Fruit fly (Drosophila melanogaster): ENCODE results near the gene Cp15.

Cp15 gene

dm6 chr3L:8765493-8765892, 37.2 kb downstream of the Cp15 start (continued):
- TF ChIP-seq repo (GFP tag; optimal IDR thresholded peaks at IDR 0.05) (no peak), peb (GFP tag; IDR thresholded peaks at IDR 0.05) (peak; percentile 65), gsb-n (tag; optimal IDR thresholded peaks at IDR 0.05) (peak; percentile 77), HLH54F (GFP tag; optimal IDR thresholded peaks at IDR 0.05) (no peak), ase (GFP tag; IDR thresholded peaks at IDR 0.05) (peak; percentile 31; the same call in 2 of the 3 replicates), CG32772 (GFP tag; IDR thresholded peaks at IDR 0.05) (peak; percentile 53), grn (GFP tag; optimal IDR thresholded peaks at IDR 0.05) (no peak), CG3726 (GFP tag; IDR thresholded peaks at IDR 0.05) (peak; percentile 7; the same call in 1 of the 3 replicates), CG4730 (GFP tag; IDR thresholded peaks at IDR 0.05) (peak; percentile 8; the same call in 1 of the 2 replicates), bcd (GFP tag; optimal IDR thresholded peaks at IDR 0.05) (no peak), CG1024 (GFP tag; IDR thresholded peaks at IDR 0.05) (peak; percentile 62), Optix (GFP tag; IDR thresholded peaks at IDR 0.05) (peak; percentile 54; the same call in 1 of the 3 replicates), CG8924 (tag; optimal IDR thresholded peaks at IDR 0.05) (no peak), CG31441 (GFP tag; IDR thresholded peaks at IDR 0.05) (peak; percentile 82; the same call in 1 of the 2 replicates), CG5953 (GFP tag; IDR thresholded peaks at IDR 0.05) (peak; percentile 59), lab (GFP tag; optimal IDR thresholded peaks at IDR 0.05) (no peak), Nf-YA (GFP tag; IDR thresholded peaks at IDR 0.05) (peak; percentile 19; the same call in 1 of the 2 replicates), Doc2 (GFP tag; IDR thresholded peaks at IDR 0.05) (no peak), CG8765 (GFP tag; IDR thresholded peaks at IDR 0.05) (peak; percentile 18; the same call in 1 of the 2 replicates), ci (GFP tag; IDR thresholded peaks at IDR 0.05) (peak; percentile 88), tgo (GFP tag; IDR thresholded peaks at IDR 0.05) (peak; percentile 6), croc (GFP tag; conservative IDR thresholded peaks at IDR 0.05) (peak; percentile 12), CG2889 (GFP tag; IDR thresholded peaks at IDR 0.05) (0 out of 3 replicates have a peak, but pooled peaks have one; percentile 37), CG7372 (GFP tag; IDR thresholded peaks at IDR 0.05) (0 out of 2 replicates have a peak, but pooled peaks have one; percentile 5), CG14050 (GFP tag; IDR thresholded peaks at IDR 0.05) (peak; percentile 37; the same call in 2 of the 3 replicates), sim (GFP tag; IDR thresholded peaks at IDR 0.05) (peak; percentile 72; the same call in 1 of the 2 replicates), ranshi (GFP tag; IDR thresholded peaks at IDR 0.05) (peak; percentile 42), esg (GFP tag; conservative IDR thresholded peaks at IDR 0.05) (peak; percentile 14; the same call in 1 of the 2 replicates), Oaz (GFP tag; IDR thresholded peaks at IDR 0.05) (peak; percentile 14), CG30431 (GFP tag; optimal IDR thresholded peaks at IDR 0.05) (no peak), pan (optimal IDR thresholded peaks at IDR 0.05) (no peak), pan (GFP tag; optimal IDR thresholded peaks at IDR 0.05 in 1 of 2, IDR thresholded peaks at IDR 0.05 in 1 of 2) (peak in 1 of 2 experiments; percentile 35), psq (GFP tag; optimal IDR thresholded peaks at IDR 0.05) (no peak), CG1529 (GFP tag; optimal IDR thresholded peaks at IDR 0.05) (no peak), CG12744 (GFP tag; optimal IDR thresholded peaks at IDR 0.05) (no peak), CG4360 (GFP tag; IDR thresholded peaks at IDR 0.05) (0 out of 2 replicates have a peak, but pooled peaks have one; percentile 4), fu2 (GFP tag; optimal IDR thresholded peaks at IDR 0.05) (no peak), CG32532 (GFP tag; IDR thresholded peaks at IDR 0.05) (0 out of 2 replicates have a peak, but pooled peaks have one; percentile 4), cg (GFP tag; optimal IDR thresholded peaks at IDR 0.05) (peak; percentile 10), al (GFP tag; IDR thresholded peaks at IDR 0.05) (no peak), MTF-1 (GFP tag; optimal IDR thresholded peaks at IDR 0.05; ENCODE audit: borderline replicate concordance) (peak; percentile 51), Ravus (GFP tag; IDR thresholded peaks at IDR 0.05) (peak; percentile 6; the same call in 1 of the 2 replicates), maf-S (GFP tag; optimal IDR thresholded peaks at IDR 0.05) (no peak), Hmx (GFP tag; optimal IDR thresholded peaks at IDR 0.05) (no peak), Ptx1 (GFP tag; IDR thresholded peaks at IDR 0.05) (peak; percentile 12), ara (GFP tag; IDR thresholded peaks at IDR 0.05) (peak; percentile 65; the same call in 1 of the 2 replicates), CG15696 (tag; optimal IDR thresholded peaks at IDR 0.05) (peak; percentile 45), sisA (GFP tag; IDR thresholded peaks at IDR 0.05) (peak; percentile 21; the same call in 1 of the 2 replicates), Pdp1 (GFP tag; optimal IDR thresholded peaks at IDR 0.05) (no peak), Usf (GFP tag; optimal IDR thresholded peaks at IDR 0.05) (no peak), E2f2 (GFP tag; IDR thresholded peaks at IDR 0.05) (no peak), stc (GFP tag; IDR thresholded peaks at IDR 0.05) (peak; percentile 55)

Measured in whole organism, embryonic.